Worm (Caenorhabditis elegans) whole organism, L1 larva: ENCODE measurements around the gene C01G6.2.
A peak's percentile ranks its signal among the peaks of the same experiment; 100 is the strongest.

Experiments used
- C04F5.9 ChIP-seq: sonication (generic microtip); optimal IDR thresholded peaks from 2 replicates; lab custom pipeline; 2016; ENCODE audit warnings: missing genetic modification characterization, missing compliant biosample characterization
- aha-1 ChIP-seq: fragments of 150-350 bp; optimal IDR thresholded peaks from 2 replicates; lab custom pipeline; 2014; ENCODE audit warnings: missing biosample characterization, missing genetic modification characterization
- aly-2 ChIP-seq: fragments of 150-350 bp; optimal IDR thresholded peaks from 2 replicates; lab custom pipeline; 2014; ENCODE audit warnings: missing biosample characterization, missing genetic modification characterization
- ama-1 ChIP-seq: fragments of 150-350 bp; optimal IDR thresholded peaks from 2 replicates; lab custom pipeline; 2014
- blmp-1 ChIP-seq: fragments of 150-350 bp; optimal IDR thresholded peaks from 2 replicates; lab custom pipeline; 2014; ENCODE audit warnings: missing biosample characterization, missing genetic modification characterization
- ceh-63 ChIP-seq: fragments of 200-800 bp; sonication (Bioruptor generic); optimal IDR thresholded peaks from 2 replicates; lab custom pipeline; 2018; ENCODE audit warnings: mild to moderate bottlenecking, missing genetic modification characterization, missing compliant biosample characterization
- ceh-8 ChIP-seq: fragments of 200-800 bp; sonication (Bioruptor generic); optimal IDR thresholded peaks from 2 replicates; lab custom pipeline; 2018; ENCODE audit warnings: mild to moderate bottlenecking, missing genetic modification characterization, moderate library complexity, missing compliant biosample characterization
- ceh-82 ChIP-seq, 3 experiments: fragments of 150-350 bp in 1 of 3; sonication (generic microtip) in 2 of 3; optimal IDR thresholded peaks; 2 replicates each; lab custom pipeline; 2014 to 2017; ENCODE audit warnings: missing biosample characterization in 3 of 3, missing genetic modification characterization in 3 of 3
- ces-1 ChIP-seq: fragments of 150-350 bp; optimal IDR thresholded peaks from 2 replicates; lab custom pipeline; 2014; ENCODE audit warnings: missing biosample characterization, missing genetic modification reagents, missing genetic modification characterization
- dsc-1 ChIP-seq: sonication (generic microtip); optimal IDR thresholded peaks from 2 replicates; lab custom pipeline; 2016; ENCODE audit warnings: mild to moderate bottlenecking, missing genetic modification characterization, missing compliant biosample characterization
- egl-13 ChIP-seq: sonication (generic microtip); optimal IDR thresholded peaks from 2 replicates; lab custom pipeline; 2016; ENCODE audit warnings: missing genotype, missing genetic modification reagents, missing genetic modification characterization, missing compliant biosample characterization
- egl-27 ChIP-seq, 2 experiments: fragments of 150-350 bp in 1 of 2; sonication (generic microtip); optimal IDR thresholded peaks; 3 replicates each; lab custom pipeline; 2017 to 2018; ENCODE audit warnings: missing biosample characterization in 2 of 2, missing genetic modification characterization in 2 of 2, missing genetic modification reagents in 2 of 2
- elt-3 ChIP-seq, 6 experiments: fragments of 150-350 bp in 1 of 6; sonication (generic microtip); optimal IDR thresholded peaks; 2 replicates each; lab custom pipeline; 2017 to 2018; ENCODE audit warnings: missing biosample characterization in 6 of 6, missing genetic modification characterization in 6 of 6, inconsistent platforms in 1 of 6
- fkh-4 ChIP-seq: sonication (generic microtip); optimal IDR thresholded peaks from 2 replicates; lab custom pipeline; 2016; ENCODE audit warnings: missing compliant biosample characterization, missing genetic modification characterization, borderline replicate concordance
- fkh-8 ChIP-seq: sonication (generic microtip); optimal IDR thresholded peaks from 2 replicates; lab custom pipeline; 2016; ENCODE audit warnings: mild to moderate bottlenecking, missing genetic modification characterization, missing compliant biosample characterization
- fos-1 ChIP-seq: fragments of 150-350 bp; optimal IDR thresholded peaks from 2 replicates; lab custom pipeline; 2014; ENCODE audit warnings: missing biosample characterization, missing genetic modification characterization
- grh-1 ChIP-seq: fragments of 200-800 bp; sonication (Bioruptor generic); IDR thresholded peaks from 2 replicates; pipeline ENCODE4 v1.3.6; 2022; ENCODE audit warnings: missing genetic modification reagents, missing genetic modification characterization, missing compliant biosample characterization
- hlh-17 ChIP-seq: fragments of 200-800 bp; sonication (Bioruptor generic); optimal IDR thresholded peaks from 2 replicates; lab custom pipeline; 2018; ENCODE audit warnings: missing genetic modification characterization, mild to moderate bottlenecking, missing compliant biosample characterization, moderate library complexity, borderline replicate concordance
- hlh-4 ChIP-seq: sonication (generic microtip); optimal IDR thresholded peaks from 2 replicates; lab custom pipeline; 2016; ENCODE audit warnings: mild to moderate bottlenecking, missing genetic modification characterization, missing compliant biosample characterization
- hpl-2 ChIP-seq: fragments of 150-350 bp; optimal IDR thresholded peaks from 2 replicates; lab custom pipeline; 2014; ENCODE audit warnings: missing biosample characterization, missing genetic modification reagents, missing genetic modification characterization
- irx-1 ChIP-seq: sonication (generic microtip); optimal IDR thresholded peaks from 2 replicates; lab custom pipeline; 2016; ENCODE audit warnings: missing genetic modification characterization, missing compliant biosample characterization
- isw-1 ChIP-seq: fragments of 200-800 bp; sonication (Bioruptor generic); IDR thresholded peaks from 2 replicates; pipeline ENCODE4 v1.3.6; 2022; ENCODE audit warnings: missing genetic modification characterization, missing compliant biosample characterization
- jun-1 ChIP-seq: fragments of 150-350 bp; optimal IDR thresholded peaks from 2 replicates; lab custom pipeline; 2014; ENCODE audit warnings: missing biosample characterization, missing genetic modification reagents, missing genetic modification characterization
- lin-13 ChIP-seq: fragments of 150-350 bp; optimal IDR thresholded peaks from 2 replicates; lab custom pipeline; 2014; ENCODE audit warnings: missing biosample characterization, missing genetic modification reagents, missing genetic modification characterization
- lin-15B ChIP-seq: fragments of 150-350 bp; sonication (generic microtip); optimal IDR thresholded peaks from 3 replicates; lab custom pipeline; 2014; ENCODE audit warnings: missing biosample characterization, missing genetic modification characterization
- lin-39 ChIP-seq: fragments of 150-350 bp; optimal IDR thresholded peaks from 2 replicates; lab custom pipeline; 2014; ENCODE audit warnings: missing biosample characterization, missing genetic modification reagents, missing genetic modification characterization
- lir-3 ChIP-seq: sonication (generic microtip); optimal IDR thresholded peaks from 2 replicates; lab custom pipeline; 2016; ENCODE audit warnings: mild to moderate bottlenecking, missing genetic modification characterization, moderate library complexity, missing compliant biosample characterization; ENCODE audit not compliant: poor library complexity
- lsy-2 ChIP-seq, 2 experiments: fragments of 150-350 bp; optimal IDR thresholded peaks; 2 replicates each; lab custom pipeline; 2014; ENCODE audit warnings: missing biosample characterization in 2 of 2, missing genetic modification characterization in 2 of 2
- nhr-12 ChIP-seq: sonication (generic microtip); optimal IDR thresholded peaks from 2 replicates; lab custom pipeline; 2017; ENCODE audit warnings: missing biosample characterization, missing genetic modification characterization
- nhr-19 ChIP-seq: fragments of 200-800 bp; sonication (Bioruptor generic); conservative IDR thresholded peaks from 2 replicates; pipeline ENCODE4 v1.3.6; 2022; ENCODE audit warnings: missing genetic modification characterization, missing compliant biosample characterization
- nhr-237 ChIP-seq: fragments of 150-350 bp; optimal IDR thresholded peaks from 2 replicates; lab custom pipeline; 2014; ENCODE audit warnings: missing biosample characterization, missing genetic modification characterization
- nhr-47 ChIP-seq: sonication (generic microtip); optimal IDR thresholded peaks from 2 replicates; lab custom pipeline; 2016; ENCODE audit warnings: mild to moderate bottlenecking, missing genetic modification characterization, moderate library complexity, missing compliant biosample characterization
- nhr-71 ChIP-seq: sonication (generic microtip); optimal IDR thresholded peaks from 2 replicates; lab custom pipeline; 2016; ENCODE audit warnings: mild to moderate bottlenecking, missing genetic modification characterization, moderate library complexity, missing compliant biosample characterization
- nhr-76 ChIP-seq: sonication (generic microtip); optimal IDR thresholded peaks from 2 replicates; lab custom pipeline; 2017; ENCODE audit warnings: missing biosample characterization, missing genetic modification characterization
- nhr-77 ChIP-seq: fragments of 150-350 bp; optimal IDR thresholded peaks from 2 replicates; lab custom pipeline; 2014; ENCODE audit warnings: missing biosample characterization, missing genetic modification characterization
- nhr-85 ChIP-seq: sonication (generic microtip); peaks from one replicate; lab custom pipeline; 2016; ENCODE audit warnings: missing genetic modification characterization, inconsistent platforms, missing compliant biosample characterization
- nhr-90 ChIP-seq: sonication (generic microtip); optimal IDR thresholded peaks from 2 replicates; lab custom pipeline; 2016; ENCODE audit warnings: mild to moderate bottlenecking, missing genetic modification characterization, missing compliant biosample characterization; ENCODE audit not compliant: poor library complexity
- pag-3 ChIP-seq: sonication (generic microtip); optimal IDR thresholded peaks from 2 replicates; lab custom pipeline; 2017; ENCODE audit warnings: missing genetic modification characterization, mild to moderate bottlenecking, missing compliant biosample characterization, antibody characterized with exemption, borderline replicate concordance; ENCODE audit not compliant: insufficient read depth
- pax-3 ChIP-seq: fragments of 200-800 bp; sonication (Bioruptor generic); optimal IDR thresholded peaks from 2 replicates; lab custom pipeline; 2018; ENCODE audit warnings: mild to moderate bottlenecking, missing genetic modification characterization, moderate library complexity, missing compliant biosample characterization
- snpc-4 ChIP-seq: fragments of 150-350 bp; optimal IDR thresholded peaks from 2 replicates; lab custom pipeline; 2014; ENCODE audit warnings: missing biosample characterization, missing genetic modification characterization
- snu-23 ChIP-seq: sonication (generic microtip); optimal IDR thresholded peaks from 2 replicates; lab custom pipeline; 2016; ENCODE audit warnings: missing genetic modification characterization, missing compliant biosample characterization
- sox-4 ChIP-seq: sonication (generic microtip); optimal IDR thresholded peaks from 2 replicates; lab custom pipeline; 2016; ENCODE audit warnings: missing genetic modification characterization, missing compliant biosample characterization
- sptf-1 ChIP-seq: fragments of 150-350 bp; optimal IDR thresholded peaks from 2 replicates; lab custom pipeline; 2014; ENCODE audit warnings: missing biosample characterization, missing genetic modification characterization
- sup-37 ChIP-seq: fragments of 200-800 bp; sonication (Bioruptor generic); optimal IDR thresholded peaks from 2 replicates; lab custom pipeline; 2018; ENCODE audit warnings: mild to moderate bottlenecking, missing genetic modification characterization, missing compliant biosample characterization
- swsn-7 ChIP-seq: sonication (generic microtip); optimal IDR thresholded peaks from 2 replicates; lab custom pipeline; 2016; ENCODE audit warnings: missing genetic modification characterization, missing compliant biosample characterization
- tbx-2 ChIP-seq: sonication (generic microtip); optimal IDR thresholded peaks from 2 replicates; lab custom pipeline; 2016; ENCODE audit warnings: missing genetic modification characterization, missing compliant biosample characterization
- unc-130 ChIP-seq: fragments of 150-350 bp; optimal IDR thresholded peaks from 2 replicates; lab custom pipeline; 2017; ENCODE audit warnings: missing biosample characterization, missing genetic modification characterization, inconsistent platforms
- unc-62 ChIP-seq: fragments of 150-350 bp; optimal IDR thresholded peaks from 2 replicates; lab custom pipeline; 2014; ENCODE audit warnings: missing biosample characterization, missing genetic modification reagents, missing genetic modification characterization
- unc-86 ChIP-seq: sonication (generic microtip); optimal IDR thresholded peaks from 2 replicates; lab custom pipeline; 2016; ENCODE audit warnings: missing genetic modification characterization, missing compliant biosample characterization
- vab-15 ChIP-seq: sonication (generic microtip); optimal IDR thresholded peaks from 2 replicates; lab custom pipeline; 2017; ENCODE audit warnings: missing genotype, mild to moderate bottlenecking, missing genetic modification characterization, missing compliant biosample characterization
- ztf-4 ChIP-seq: fragments of 150-350 bp; optimal IDR thresholded peaks from 2 replicates; lab custom pipeline; 2014; ENCODE audit warnings: missing biosample characterization, missing genetic modification characterization

C01G6.2 gene

ce11 chrII:9272942-9273341 lies 6.1 kb downstream of the C01G6.2 start, which contains the start of gene C01G6.4 (continued):
- TF ChIP-seq fkh-4 (tag; lab: Kevin White, UChicago), result no peak
- no peak for TF ChIP-seq ama-1
- TF ChIP-seq, all 84 proteins: peak for 0

ce11 chrII:9273984-9274383 lies 7.1 kb downstream of the C01G6.2 start:
- TF ChIP-seq fos-1 (tag; lab: Kevin White, UChicago), result peak; percentile 86
- no peak for TF ChIP-seq aha-1
- no peak for TF ChIP-seq unc-130 (tag; lab: Kevin White, UChicago)
- peak; percentile 94 for TF ChIP-seq snu-23 (GFP tag; lab: Kevin White, UChicago)
- TF ChIP-seq lin-13 (GFP tag; lab: Kevin White, UChicago), result peak; percentile 70
- peak; percentile 71 for TF ChIP-seq blmp-1
- peak; percentile 42 for TF ChIP-seq aly-2 (tag; lab: Kevin White, UChicago)
- TF ChIP-seq nhr-90 (tag; lab: Kevin White, UChicago), result peak; percentile 77
- TF ChIP-seq nhr-19 (GFP tag; lab: Robert Waterston, UW), result peak; percentile 86
- TF ChIP-seq unc-86, result peak; percentile 72
- TF ChIP-seq tbx-2 (tag; lab: Kevin White, UChicago), result peak; percentile 89
- TF ChIP-seq lin-39 (tag; lab: Kevin White, UChicago), result peak; percentile 60
- TF ChIP-seq ceh-63, result no peak
- peak; percentile 95 for TF ChIP-seq hlh-4 (tag; lab: Kevin White, UChicago)
- TF ChIP-seq C04F5.9 (tag; lab: Kevin White, UChicago), result peak; percentile 16
- peak; percentile 6 for TF ChIP-seq ama-1
- TF ChIP-seq nhr-12, result no peak
- TF ChIP-seq unc-62 (GFP tag; lab: Kevin White, UChicago), result no peak
- TF ChIP-seq nhr-85 (tag; lab: Kevin White, UChicago), result peak; percentile 97
- peak; percentile 44 for TF ChIP-seq hpl-2 (GFP tag; lab: Kevin White, UChicago)
- TF ChIP-seq nhr-237, result peak; percentile 30
- peak; percentile 87 to 89 for TF ChIP-seq lsy-2 (tag; optimal IDR thresholded peaks at IDR 0.05; lab: Kevin White, UChicago)
- TF ChIP-seq grh-1 (GFP tag; lab: Robert Waterston, UW), result peak; percentile 80
- peak; percentile 62 for TF ChIP-seq lir-3 (tag; lab: Kevin White, UChicago)
- peak; percentile 55 for TF ChIP-seq egl-13 (tag; lab: Kevin White, UChicago)
- TF ChIP-seq irx-1 (tag; lab: Kevin White, UChicago), result peak; percentile 79
- TF ChIP-seq ztf-4 (tag; lab: Kevin White, UChicago), result peak; percentile 71
- TF ChIP-seq swsn-7 (tag; lab: Kevin White, UChicago), result peak; percentile 86
- peak; percentile 96 for TF ChIP-seq nhr-71 (tag; lab: Kevin White, UChicago)
- TF ChIP-seq sptf-1 (tag; lab: Kevin White, UChicago), result no peak
- peak; percentile 15 for TF ChIP-seq sox-4
- TF ChIP-seq pag-3, result no peak
- TF ChIP-seq sup-37 (GFP tag; lab: Kevin White, UChicago), result no peak
- TF ChIP-seq fkh-8 (tag; lab: Kevin White, UChicago), result peak; percentile 89
- TF ChIP-seq ces-1 (GFP tag; lab: Kevin White, UChicago), result no peak
- TF ChIP-seq nhr-77 (tag; lab: Kevin White, UChicago), result peak; percentile 49
- peak; percentile 5 to 90 (median 86) for TF ChIP-seq ceh-82 (tag; optimal IDR thresholded peaks at IDR 0.05; lab: Kevin White, UChicago)
- TF ChIP-seq nhr-76 (tag; lab: Kevin White, UChicago), result no peak
- peak; percentile 78 for TF ChIP-seq jun-1 (tag; lab: Kevin White, UChicago)
- peak; percentile 89 for TF ChIP-seq nhr-47 (tag; lab: Kevin White, UChicago)
- peak; percentile 40 to 54 for TF ChIP-seq egl-27 (tag; optimal IDR thresholded peaks at IDR 0.05; lab: Kevin White, UChicago)
- TF ChIP-seq isw-1 (GFP tag; lab: Robert Waterston, UW), result peak; percentile 66
- TF ChIP-seq hlh-17 (GFP tag; lab: Kevin White, UChicago), result no peak
- no peak for TF ChIP-seq vab-15 (tag; lab: Kevin White, UChicago)
- TF ChIP-seq ceh-8 (GFP tag; lab: Kevin White, UChicago), result no peak
- TF ChIP-seq elt-3 (tag; optimal IDR thresholded peaks at IDR 0.05; lab: Kevin White, UChicago), result peak in 2 of 6 experiments; percentile 63 to 82
- peak; percentile 59 for TF ChIP-seq snpc-4 (tag; lab: Kevin White, UChicago)
- TF ChIP-seq dsc-1 (tag; lab: Kevin White, UChicago), result peak; percentile 48
- TF ChIP-seq pax-3 (tag; lab: Kevin White, UChicago), result peak; percentile 60
- TF ChIP-seq lin-15B (tag; lab: Kevin White, UChicago), result peak; percentile 1
